Worm (Caenorhabditis elegans): Measurements from ENCODE around the gene srv-6.

Gene srv-6

ce11 chrX:4265283-4265907 lies 8.5 kb downstream of the srv-6 start, which contains the start of gene coel-1 (continued):
- TF ChIP-seq nhr-27 (tag; optimal IDR thresholded peaks at IDR 0.05), result no peak
- TF ChIP-seq aptf-3 (GFP tag; IDR thresholded peaks at IDR 0.05), result no peak
- TF ChIP-seq aptf-2 (GFP tag; conservative IDR thresholded peaks at IDR 0.05), result no peak
- no peak for TF ChIP-seq T26A5.8 (tag; optimal IDR thresholded peaks at IDR 0.05)
- no peak for TF ChIP-seq dpl-1 (GFP tag; optimal IDR thresholded peaks at IDR 0.05)
- peak; percentile 3 for TF ChIP-seq F22D6.2 (tag; optimal IDR thresholded peaks at IDR 0.05)
- no peak for TF ChIP-seq Y53F4B.3 (GFP tag; IDR thresholded peaks at IDR 0.05)

ce11 chrX:4266178-4266931 lies 9.5 kb downstream of the srv-6 start:
- TF ChIP-seq attf-5 (GFP tag; optimal IDR thresholded peaks at IDR 0.05), result peak; percentile 21
- no peak for TF ChIP-seq aptf-2 (GFP tag; conservative IDR thresholded peaks at IDR 0.05)
- TF ChIP-seq cebp-1 (GFP tag; IDR thresholded peaks at IDR 0.05), result no peak
- TF ChIP-seq cebp-1 (tag; optimal IDR thresholded peaks at IDR 0.05), result peak; percentile 47
- peak; percentile 17 for TF ChIP-seq pha-4 (tag; optimal IDR thresholded peaks at IDR 0.05)
- 0 out of 2 replicates have a peak, but pooled peaks have one; percentile 29 for TF ChIP-seq let-526 (GFP tag; IDR thresholded peaks at IDR 0.05)
- TF ChIP-seq K11D2.4 (GFP tag; IDR thresholded peaks at IDR 0.05), result 0 out of 2 replicates have a peak, but pooled peaks have one; percentile 36
- TF ChIP-seq dox-1 (GFP tag; IDR thresholded peaks at IDR 0.05), result 0 out of 2 replicates have a peak, but pooled peaks have one; percentile 4
- no peak for TF ChIP-seq T07F8.4 (tag; optimal IDR thresholded peaks at IDR 0.05)

- no peak for TF ChIP-seq Y67H2A.10 (GFP tag; conservative IDR thresholded peaks at IDR 0.05)
- TF ChIP-seq egl-18 (GFP tag; IDR thresholded peaks at IDR 0.05), result no peak
- no peak for TF ChIP-seq cebp-2 (GFP tag; IDR thresholded peaks at IDR 0.05)
- no peak for TF ChIP-seq hlh-12 (tag; optimal IDR thresholded peaks at IDR 0.05)
- no peak for TF ChIP-seq F55B11.4 (tag; optimal IDR thresholded peaks at IDR 0.05; ENCODE audit: borderline replicate concordance, insufficient read depth)
- TF ChIP-seq aptf-2 (GFP tag; conservative IDR thresholded peaks at IDR 0.05), result no peak
- no peak for TF ChIP-seq tbp1 (GFP tag; optimal IDR thresholded peaks at IDR 0.05)
Observed at ce11 chrX:4268396-4268795, 11.5 kb downstream of the srv-6 start.

- TF ChIP-seq sdz-38 (tag; optimal IDR thresholded peaks at IDR 0.05) (no peak), C17E4.6 (GFP tag; IDR thresholded peaks at IDR 0.05) (no peak), T07F8.4 (tag; optimal IDR thresholded peaks at IDR 0.05) (no peak), efl-1 (GFP tag; optimal IDR thresholded peaks at IDR 0.05) (no peak), F55B11.4 (tag; optimal IDR thresholded peaks at IDR 0.05; ENCODE audit: borderline replicate concordance, insufficient read depth) (no peak), madf-8 (GFP tag; conservative IDR thresholded peaks at IDR 0.05) (no peak), nfyb-1 (GFP tag; IDR thresholded peaks at IDR 0.05) (no peak), nhr-80 (tag; optimal IDR thresholded peaks at IDR 0.05) (no peak), repo-1 (tag; optimal IDR thresholded peaks at IDR 0.05) (no peak), pbrm-1 (GFP tag; IDR thresholded peaks at IDR 0.05) (no peak), Y56A3A.18 (GFP tag; IDR thresholded peaks at IDR 0.05) (no peak), F52B5.7 (tag; optimal IDR thresholded peaks at IDR 0.05) (no peak), F57A8.1 (GFP tag; optimal IDR thresholded peaks at IDR 0.05) (no peak)
Observed at ce11 chrX:4273614-4274013, 16.8 kb downstream of the srv-6 start, which contains the start of gene C52B9.10. TSS of gene C52B9.10 (plus strand) at chrX:4273914.
